Fruit fly (Drosophila melanogaster) whole organism, embryonic: Measurements from ENCODE around the gene bor.

Experiments used
- Antp ChIP-seq: fragments of 200-800 bp; sonication (Bioruptor generic); optimal IDR thresholded peaks from 3 replicates; lab custom pipeline; 2016; ENCODE audit warnings: missing biosample characterization, missing genetic modification characterization
- Awh ChIP-seq: fragments of 200-800 bp; sonication (Bioruptor generic); IDR thresholded peaks from 2 replicates; pipeline ENCODE4, ENCODE4 v1.3.6; 2022; ENCODE audit warnings: missing biosample characterization, missing genetic modification characterization
- CG10209 ChIP-seq: fragments of 200-800 bp; sonication (Bioruptor generic); optimal IDR thresholded peaks from 3 replicates; lab custom pipeline; 2017; ENCODE audit warnings: missing biosample characterization, mild to moderate bottlenecking, missing genetic modification characterization, missing genetic modification reagents
- CG10959 ChIP-seq: fragments of 200-800 bp; sonication (Bioruptor generic); IDR thresholded peaks from 2 replicates; pipeline ENCODE4 v1.3.6; 2022; ENCODE audit warnings: missing biosample characterization, missing genetic modification characterization
- CG11696 ChIP-seq: fragments of 200-800 bp; sonication (Bioruptor generic); IDR thresholded peaks from 2 replicates; pipeline ENCODE4 v1.3.6; 2022; ENCODE audit warnings: missing biosample characterization, missing genetic modification characterization
- CG12236 ChIP-seq: fragments of 200-800 bp; sonication (Bioruptor generic); optimal IDR thresholded peaks from 2 replicates; lab custom pipeline; 2016; ENCODE audit warnings: missing biosample characterization, missing genetic modification characterization
- CG13287 ChIP-seq: fragments of 200-800 bp; sonication (Bioruptor generic); IDR thresholded peaks from 2 replicates; pipeline ENCODE4 v1.3.6; 2022; ENCODE audit warnings: missing biosample characterization, missing genetic modification characterization; ENCODE audit not compliant: partially characterized antibody
- CG13775 ChIP-seq: fragments of 200-800 bp; sonication (Bioruptor generic); optimal IDR thresholded peaks from 3 replicates; lab custom pipeline; 2017; ENCODE audit warnings: missing biosample characterization, mild to moderate bottlenecking, missing genetic modification characterization
- CG15073 ChIP-seq: fragments of 200-800 bp; sonication (Bioruptor generic); optimal IDR thresholded peaks from 2 replicates; lab custom pipeline; 2016; ENCODE audit warnings: missing biosample characterization, missing genetic modification characterization
- CG16815 ChIP-seq: fragments of 200-800 bp; sonication (Bioruptor generic); optimal IDR thresholded peaks from 3 replicates; lab custom pipeline; 2017; ENCODE audit warnings: missing biosample characterization, mild to moderate bottlenecking, missing genetic modification characterization
- CG17802 ChIP-seq: fragments of 200-800 bp; sonication (Bioruptor generic); optimal IDR thresholded peaks from 2 replicates; lab custom pipeline; 2018; ENCODE audit warnings: missing biosample characterization, mild to moderate bottlenecking, missing genetic modification characterization, moderate library complexity
- CG18011 ChIP-seq: fragments of 200-800 bp; sonication (Bioruptor generic); optimal IDR thresholded peaks from 2 replicates; lab custom pipeline; 2017; ENCODE audit warnings: missing biosample characterization, missing genetic modification characterization, mild to moderate bottlenecking, moderate library complexity, missing genotype
- CG18262 ChIP-seq: fragments of 200-800 bp; optimal IDR thresholded peaks from 3 replicates; lab custom pipeline; 2019; ENCODE audit warnings: missing biosample characterization, mild to moderate bottlenecking, missing genetic modification characterization, moderate library complexity
- CG18619 ChIP-seq: fragments of 200-800 bp; sonication (Bioruptor generic); optimal IDR thresholded peaks from 3 replicates; lab custom pipeline; 2017; ENCODE audit warnings: missing biosample characterization, mild to moderate bottlenecking, missing genetic modification characterization
- CG2120 ChIP-seq: fragments of 200-800 bp; sonication (Bioruptor generic); optimal IDR thresholded peaks from 3 replicates; lab custom pipeline; 2016; ENCODE audit warnings: missing biosample characterization, missing genetic modification characterization
- CG2199 ChIP-seq: fragments of 200-800 bp; sonication (Bioruptor generic); IDR thresholded peaks from 3 replicates; pipeline ENCODE4 v1.3.6; 2022; ENCODE audit warnings: missing biosample characterization, missing genetic modification characterization
- CG31388 ChIP-seq: fragments of 200-800 bp; sonication (Bioruptor generic); optimal IDR thresholded peaks from 2 replicates; lab custom pipeline; 2016; ENCODE audit warnings: missing biosample characterization, missing genetic modification characterization
- CG31441 ChIP-seq: fragments of 200-800 bp; sonication (Bioruptor generic); IDR thresholded peaks from 2 replicates; pipeline ENCODE4 v1.3.6; 2022; ENCODE audit warnings: missing biosample characterization, missing genetic modification characterization
- CG4424 ChIP-seq: fragments of 200-800 bp; sonication (Bioruptor generic); optimal IDR thresholded peaks from 3 replicates; lab custom pipeline; 2016; ENCODE audit warnings: missing biosample characterization, missing genetic modification characterization
- CG6689 ChIP-seq: fragments of 200-800 bp; sonication (Bioruptor generic); IDR thresholded peaks from 2 replicates; pipeline ENCODE4 v1.3.6; 2022; ENCODE audit warnings: missing biosample characterization, missing genetic modification characterization
- CG6791 ChIP-seq: fragments of 200-800 bp; sonication (Bioruptor generic); IDR thresholded peaks from 3 replicates; pipeline ENCODE4 v1.3.6; 2022; ENCODE audit warnings: missing biosample characterization, missing genetic modification characterization; ENCODE audit not compliant: partially characterized antibody
- CG8089 ChIP-seq: fragments of 200-800 bp; sonication (Bioruptor generic); optimal IDR thresholded peaks from 3 replicates; lab custom pipeline; 2016; ENCODE audit warnings: missing biosample characterization, missing genetic modification characterization
- CG8765 ChIP-seq: fragments of 200-800 bp; sonication (Bioruptor generic); IDR thresholded peaks from 2 replicates; pipeline ENCODE4 v1.3.6; 2022; ENCODE audit warnings: missing biosample characterization, missing genetic modification characterization
- CkIIα-i1 ChIP-seq: fragments of 200-800 bp; sonication (Bioruptor generic); IDR thresholded peaks from 2 replicates; pipeline ENCODE4 v1.3.6; 2022; ENCODE audit warnings: missing biosample characterization, missing genetic modification characterization
- CrebB ChIP-seq: fragments of 200-800 bp; sonication (Bioruptor generic); optimal IDR thresholded peaks from 3 replicates; lab custom pipeline; 2018; ENCODE audit warnings: missing biosample characterization, mild to moderate bottlenecking, missing genetic modification characterization
- Dad ChIP-seq: fragments of 200-800 bp; sonication (Bioruptor generic); optimal IDR thresholded peaks from 3 replicates; lab custom pipeline; 2016; ENCODE audit warnings: missing biosample characterization, missing genetic modification characterization
- Dip3 ChIP-seq: fragments of 200-800 bp; sonication (Bioruptor generic); optimal IDR thresholded peaks from 3 replicates; lab custom pipeline; 2016; ENCODE audit warnings: missing biosample characterization, missing genetic modification characterization
- Ets97D ChIP-seq: fragments of 200-800 bp; sonication (Bioruptor generic); optimal IDR thresholded peaks from 3 replicates; lab custom pipeline; 2016; ENCODE audit warnings: missing biosample characterization, missing genetic modification characterization
- Hmx ChIP-seq: fragments of 200-800 bp; sonication (Bioruptor generic); optimal IDR thresholded peaks from 2 replicates; lab custom pipeline; 2016; ENCODE audit warnings: missing biosample characterization, missing genetic modification characterization
- Myb ChIP-seq: fragments of 200-800 bp; sonication (Bioruptor generic); optimal IDR thresholded peaks from 2 replicates; lab custom pipeline; 2016; ENCODE audit warnings: missing biosample characterization, missing genetic modification characterization
- Rfx ChIP-seq: fragments of 200-800 bp; sonication (Bioruptor generic); IDR thresholded peaks from 2 replicates; pipeline ENCODE4 v1.3.6; 2022; ENCODE audit warnings: missing biosample characterization, missing genetic modification characterization
- al ChIP-seq: fragments of 200-800 bp; sonication (Bioruptor generic); IDR thresholded peaks from 2 replicates; pipeline ENCODE4 v1.3.6; 2022; ENCODE audit warnings: missing biosample characterization, missing genetic modification characterization
- amos ChIP-seq: fragments of 200-800 bp; sonication (Bioruptor generic); IDR thresholded peaks from 2 replicates; pipeline ENCODE4 v1.3.6; 2022; ENCODE audit warnings: missing biosample characterization, missing genetic modification characterization; ENCODE audit not compliant: partially characterized antibody
- chif ChIP-seq, 2 experiments: fragments of 200-800 bp; sonication (Bioruptor generic); optimal IDR thresholded peaks; 3 replicates each; lab custom pipeline; 2016; ENCODE audit warnings: missing biosample characterization in 2 of 2, missing genetic modification characterization in 2 of 2
- chm ChIP-seq: fragments of 200-800 bp; sonication (Bioruptor generic); IDR thresholded peaks from 2 replicates; pipeline ENCODE4 v1.3.6; 2022; ENCODE audit warnings: missing biosample characterization, missing genetic modification characterization
- chn ChIP-seq: fragments of 200-800 bp; sonication (Bioruptor generic); optimal IDR thresholded peaks from 2 replicates; lab custom pipeline; 2016; ENCODE audit warnings: missing biosample characterization, missing genetic modification characterization
- cwo ChIP-seq: fragments of 200-800 bp; sonication (Bioruptor generic); optimal IDR thresholded peaks from 3 replicates; lab custom pipeline; 2017; ENCODE audit warnings: missing biosample characterization, missing genetic modification characterization, mild to moderate bottlenecking, moderate library complexity, missing genetic modification reagents
- eve ChIP-seq, 2 experiments: fragments of >200 bp; optimal IDR thresholded peaks; 2 replicates each; lab custom pipeline; 2017; ENCODE audit warnings: missing biosample characterization in 2 of 2, missing genetic modification characterization in 2 of 2
- gcm ChIP-seq: fragments of 200-800 bp; sonication (Bioruptor generic); optimal IDR thresholded peaks from 2 replicates; lab custom pipeline; 2019; ENCODE audit warnings: missing biosample characterization, mild to moderate bottlenecking, missing genetic modification characterization, moderate library complexity
- gem ChIP-seq: fragments of 200-800 bp; sonication (Bioruptor generic); optimal IDR thresholded peaks from 2 replicates; lab custom pipeline; 2019; ENCODE audit warnings: missing biosample characterization, mild to moderate bottlenecking, missing genetic modification characterization, moderate library complexity
- gsb-n ChIP-seq: fragments of 200-800 bp; sonication (Bioruptor generic); optimal IDR thresholded peaks from 3 replicates; lab custom pipeline; 2018; ENCODE audit warnings: missing biosample characterization, mild to moderate bottlenecking, missing genetic modification characterization
- klu ChIP-seq: fragments of 200-800 bp; sonication (Bioruptor generic); IDR thresholded peaks from 2 replicates; pipeline ENCODE4 v1.3.6; 2022; ENCODE audit warnings: missing biosample characterization, missing genetic modification characterization
- mirr ChIP-seq: fragments of 200-800 bp; sonication (Bioruptor generic); optimal IDR thresholded peaks from 3 replicates; lab custom pipeline; 2018; ENCODE audit warnings: missing biosample characterization, mild to moderate bottlenecking, missing genetic modification characterization
- p53 ChIP-seq: fragments of 200-800 bp; sonication (Bioruptor generic); optimal IDR thresholded peaks from 2 replicates; lab custom pipeline; 2016; ENCODE audit warnings: missing biosample characterization, missing genetic modification characterization
- peb ChIP-seq: fragments of 200-800 bp; sonication (Bioruptor generic); IDR thresholded peaks from 2 replicates; pipeline ENCODE4 v1.3.6; 2022; ENCODE audit warnings: missing biosample characterization, missing genetic modification characterization
- pros ChIP-seq: fragments of 200-800 bp; sonication (Bioruptor generic); optimal IDR thresholded peaks from 3 replicates; lab custom pipeline; 2019; ENCODE audit warnings: missing biosample characterization, mild to moderate bottlenecking, missing genetic modification characterization, moderate library complexity
- psq ChIP-seq: fragments of 200-800 bp; sonication (Bioruptor generic); optimal IDR thresholded peaks from 2 replicates; lab custom pipeline; 2017; ENCODE audit warnings: missing biosample characterization, missing genetic modification characterization
- salm ChIP-seq: fragments of 200-800 bp; sonication (Bioruptor generic); optimal IDR thresholded peaks from 2 replicates; lab custom pipeline; 2018; ENCODE audit warnings: missing biosample characterization, mild to moderate bottlenecking, missing genetic modification characterization
- sc ChIP-seq, 3 experiments: fragments of >200 bp in 2 of 3; fragments of 200-800 bp in 1 of 3; sonication (Bioruptor generic) in 1 of 3; optimal IDR thresholded peaks; 2 replicates in 2 of 3; 3 replicates in 1 of 3; lab custom pipeline; 2017; ENCODE audit warnings: mild to moderate bottlenecking in 1 of 3, missing biosample characterization in 1 of 3, missing genetic modification characterization in 1 of 3, missing genetic modification reagents in 1 of 3
- slou ChIP-seq: fragments of 200-800 bp; sonication (Bioruptor generic); optimal IDR thresholded peaks from 3 replicates; lab custom pipeline; 2016; ENCODE audit warnings: missing biosample characterization, missing genetic modification characterization
- vvl ChIP-seq: fragments of 200-800 bp; sonication (Bioruptor generic); IDR thresholded peaks from 2 replicates; pipeline ENCODE4 v1.3.6; 2022; ENCODE audit warnings: missing biosample characterization, missing genetic modification characterization

The bor gene

DNA sequence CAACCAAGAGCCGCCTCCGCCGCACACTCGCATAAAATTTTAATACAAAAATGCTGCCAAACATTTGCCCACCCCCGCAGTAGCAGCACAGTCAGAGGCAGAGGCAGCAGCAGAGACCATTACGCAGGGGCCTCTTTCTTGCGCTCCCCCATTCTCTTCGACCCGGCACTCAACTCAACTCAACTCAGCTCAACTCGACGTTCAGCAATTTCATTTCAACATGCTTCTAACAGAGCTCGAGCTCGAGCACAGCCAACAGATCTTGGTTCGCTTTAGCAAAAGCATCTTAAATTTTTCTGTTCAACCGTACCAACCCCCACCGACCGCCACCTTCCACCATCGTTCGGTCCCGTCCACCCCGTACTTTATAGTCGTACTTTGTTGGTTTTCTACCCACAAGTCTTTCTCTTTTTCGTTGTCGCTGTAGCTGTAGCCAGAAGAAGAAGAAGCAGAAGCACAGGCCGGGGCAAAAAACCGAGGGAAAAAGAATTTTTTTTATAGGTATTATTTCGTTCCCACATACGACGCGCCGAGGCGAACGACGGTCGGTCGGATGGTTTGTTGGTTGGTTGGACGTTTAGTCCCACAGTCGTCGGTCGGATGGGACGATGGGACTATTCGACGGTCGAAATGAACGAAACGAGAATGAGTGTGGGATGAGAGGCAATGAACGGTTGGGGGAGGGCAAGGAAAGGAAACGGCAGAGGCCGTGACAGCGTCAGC lies 28.5 kb downstream of the bor start (continued):
- no peak for TF ChIP-seq CG13287 (GFP tag; lab: Robert Waterston, UW)
- peak; percentile 51 for TF ChIP-seq Dip3
- TF ChIP-seq CG18011, result peak; percentile 51
- TF ChIP-seq vvl (GFP tag; lab: Robert Waterston, UW), result no peak
- TF ChIP-seq amos (GFP tag; lab: Robert Waterston, UW), result no peak
- TF ChIP-seq pros (GFP tag; lab: Kevin White, UChicago), result peak; percentile 100
- TF ChIP-seq Rfx (GFP tag; lab: Robert Waterston, UW), result no peak
- no peak for TF ChIP-seq CG15073
- TF ChIP-seq Antp (GFP tag; lab: Kevin White, UChicago), result peak; percentile 12
- TF ChIP-seq Dad (GFP tag; lab: Kevin White, UChicago), result no peak
- TF ChIP-seq CG10209 (GFP tag; lab: Kevin White, UChicago), result peak; percentile 99
- peak; percentile 55 for TF ChIP-seq psq
- TF ChIP-seq CG12236 (GFP tag; lab: Kevin White, UChicago), result no peak
- no peak for TF ChIP-seq sc (optimal IDR thresholded peaks at IDR 0.05; lab: Kevin White, UChicago)
- no peak for TF ChIP-seq sc (GFP tag; optimal IDR thresholded peaks at IDR 0.05; lab: Kevin White, UChicago)
- no peak for TF ChIP-seq eve (GFP tag; optimal IDR thresholded peaks at IDR 0.05; lab: Kevin White, UChicago)
- no peak for TF ChIP-seq gem
- TF ChIP-seq CG13775 (GFP tag; lab: Kevin White, UChicago), result no peak
- TF ChIP-seq chif (GFP tag; optimal IDR thresholded peaks at IDR 0.05; lab: Kevin White, UChicago), result no peak
- TF ChIP-seq p53 (GFP tag; lab: Kevin White, UChicago), result no peak
- TF ChIP-seq al (GFP tag; lab: Robert Waterston, UW), result no peak

DNA sequence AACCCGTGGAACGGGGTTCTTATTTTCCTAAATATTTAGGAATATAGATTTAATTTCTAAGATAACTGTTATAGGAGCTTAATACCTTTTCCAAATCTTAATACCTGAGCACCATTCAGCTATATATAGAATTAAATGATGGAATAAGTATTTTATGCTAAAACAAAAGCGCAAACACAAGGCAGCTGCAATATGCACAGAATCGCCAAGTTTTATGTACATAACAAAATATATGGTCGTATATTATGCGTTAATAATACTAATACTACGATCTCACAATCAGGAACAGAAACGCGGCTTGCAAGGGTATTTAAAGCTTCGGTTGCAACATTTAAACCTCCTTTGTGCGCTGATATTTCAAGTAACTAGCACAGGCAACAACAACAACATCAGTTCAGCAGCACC lies 29.2 kb downstream of the bor start:
- no peak for TF ChIP-seq gsb-n (tag; lab: Kevin White, UChicago)
- no peak for TF ChIP-seq slou (GFP tag; lab: Kevin White, UChicago)
- TF ChIP-seq CG8089, result no peak
- no peak for TF ChIP-seq CG17802
- TF ChIP-seq CG6689 (GFP tag; lab: Robert Waterston, UW), result no peak
- no peak for TF ChIP-seq CG2199 (GFP tag; lab: Robert Waterston, UW)
- no peak for TF ChIP-seq CG10959 (GFP tag; lab: Robert Waterston, UW)
- TF ChIP-seq Myb, result no peak
- TF ChIP-seq peb (GFP tag; lab: Robert Waterston, UW), result no peak
- no peak for TF ChIP-seq CrebB (tag; lab: Kevin White, UChicago)
- no peak for TF ChIP-seq CG31388
- TF ChIP-seq cwo (GFP tag; lab: Kevin White, UChicago), result no peak
- no peak for TF ChIP-seq CkIIα-i1 (GFP tag; lab: Robert Waterston, UW)
- peak; percentile 30 for TF ChIP-seq Hmx
- no peak for TF ChIP-seq CG6791 (GFP tag; lab: Robert Waterston, UW)
- TF ChIP-seq salm (tag; lab: Kevin White, UChicago), result peak; percentile 22
- no peak for TF ChIP-seq gcm (GFP tag; lab: Kevin White, UChicago)
- TF ChIP-seq klu (GFP tag; lab: Robert Waterston, UW), result no peak
- TF ChIP-seq Ets97D, result no peak
- TF ChIP-seq CG18619 (GFP tag; lab: Kevin White, UChicago), result peak; percentile 47
- TF ChIP-seq CG8765, result no peak
- no peak for TF ChIP-seq CG11696 (GFP tag; lab: Robert Waterston, UW)
- TF ChIP-seq chm (GFP tag; lab: Robert Waterston, UW), result no peak
- no peak for TF ChIP-seq CG31441 (GFP tag; lab: Robert Waterston, UW)
- no peak for TF ChIP-seq Awh (GFP tag; lab: Robert Waterston, UW)
- no peak for TF ChIP-seq mirr (GFP tag; lab: Kevin White, UChicago)
- no peak for TF ChIP-seq CG2120
- no peak for TF ChIP-seq chn (GFP tag; lab: Kevin White, UChicago)
- peak; percentile 45 for TF ChIP-seq CG4424 (GFP tag; lab: Kevin White, UChicago)
- peak; percentile 28 for TF ChIP-seq CG16815
- TF ChIP-seq CG18262 (tag; lab: Kevin White, UChicago), result peak; percentile 75
